Worm (Caenorhabditis elegans): Measurements from ENCODE around the gene EEED8.4.

ce11 chrII:5364516-5364915 is 44.6 kb upstream of the EEED8.4 start:
- TF ChIP-seq sea-1 (GFP tag; conservative IDR thresholded peaks at IDR 0.05) = no peak
- no peak for TF ChIP-seq aly-1 (tag; optimal IDR thresholded peaks at IDR 0.05)
- TF ChIP-seq ceh-13 (GFP tag; optimal IDR thresholded peaks at IDR 0.05) = no peak
- TF ChIP-seq hmg-4 (GFP tag; optimal IDR thresholded peaks at IDR 0.05) = no peak
- no peak for TF ChIP-seq flt-1 (GFP tag; IDR thresholded peaks at IDR 0.05)
- TF ChIP-seq ama-1 (optimal IDR thresholded peaks at IDR 0.05) = no peak
- no peak for TF ChIP-seq F13C5.2 (tag; optimal IDR thresholded peaks at IDR 0.05)
- TF ChIP-seq tbx-37 (GFP tag; conservative IDR thresholded peaks at IDR 0.05) = no peak
- TF ChIP-seq scrt-1 (GFP tag; IDR thresholded peaks at IDR 0.05) = no peak
- no peak for TF ChIP-seq B0310.2 (tag; optimal IDR thresholded peaks at IDR 0.05)
- no peak for TF ChIP-seq tbx-11 (GFP tag; IDR thresholded peaks at IDR 0.05)
